Fruit fly (Drosophila melanogaster): ENCODE results near the gene CG8042.

dm6 chr3L:7978550-7978776, 3.7 kb upstream of the CG8042 start, which contains the start of gene Pop4:
- no peak for TF ChIP-seq CTCF (optimal IDR thresholded peaks at IDR 0.05)
- TF ChIP-seq CG8478 (optimal IDR thresholded peaks at IDR 0.05), result no peak
